Fruit fly (Drosophila melanogaster) Kc167 (cell line): Measurements from ENCODE around the gene CG34437.

Source experiments
- Myc ChIP-seq: fragments of >200 bp; optimal IDR thresholded peaks from 2 replicates; lab custom pipeline; 2017; ENCODE audit warnings: missing external identifiers
- Sin3A ChIP-seq: fragments of >200 bp; optimal IDR thresholded peaks from 2 replicates; lab custom pipeline; 2018; ENCODE audit warnings: missing external identifiers
- h ChIP-seq: fragments of >200 bp; optimal IDR thresholded peaks from 3 replicates; lab custom pipeline; 2018; ENCODE audit warnings: missing external identifiers
- insv ChIP-seq: fragments of >200 bp; optimal IDR thresholded peaks from 3 replicates; lab custom pipeline; 2018; ENCODE audit warnings: missing external identifiers
- psq ChIP-seq: fragments of >200 bp; optimal IDR thresholded peaks from 2 replicates; lab custom pipeline; 2017; ENCODE audit warnings: missing external identifiers
- ttk ChIP-seq: sonication (Bioruptor generic); optimal IDR thresholded peaks from 2 replicates; lab custom pipeline; 2017; ENCODE audit warnings: missing external identifiers

Gene CG34437

dm6 chr3R:28331126-28331490 lies 47.6 kb downstream of the CG34437 start:
- TF ChIP-seq Myc, result no peak
- no peak for TF ChIP-seq psq (lab: Kevin White, UChicago)
- no peak for TF ChIP-seq insv (lab: Kevin White, UChicago)
- TF ChIP-seq Sin3A (lab: Kevin White, UChicago), result no peak
- no peak for TF ChIP-seq h (lab: Kevin White, UChicago)
- no peak for TF ChIP-seq ttk (lab: Kevin White, UChicago)

dm6 chr3R:28332137-28332671 lies 48.7 kb downstream of the CG34437 start:
- no peak for TF ChIP-seq Myc
- TF ChIP-seq psq (lab: Kevin White, UChicago), result no peak
- no peak for TF ChIP-seq insv (lab: Kevin White, UChicago)
- no peak for TF ChIP-seq Sin3A (lab: Kevin White, UChicago)
- no peak for TF ChIP-seq h (lab: Kevin White, UChicago)
- no peak for TF ChIP-seq ttk (lab: Kevin White, UChicago)

- TF ChIP-seq insv (lab: Kevin White, UChicago), result no peak
- TF ChIP-seq Myc, result no peak
- peak; percentile 66 for TF ChIP-seq psq (lab: Kevin White, UChicago)
- no peak for TF ChIP-seq Sin3A (lab: Kevin White, UChicago)
These were observed 49.3 kb downstream of the CG34437 start for dm6 chr3R:28332674-28333421.
